Worm (Caenorhabditis elegans): ENCODE data around the gene F45D3.4.

DNA sequence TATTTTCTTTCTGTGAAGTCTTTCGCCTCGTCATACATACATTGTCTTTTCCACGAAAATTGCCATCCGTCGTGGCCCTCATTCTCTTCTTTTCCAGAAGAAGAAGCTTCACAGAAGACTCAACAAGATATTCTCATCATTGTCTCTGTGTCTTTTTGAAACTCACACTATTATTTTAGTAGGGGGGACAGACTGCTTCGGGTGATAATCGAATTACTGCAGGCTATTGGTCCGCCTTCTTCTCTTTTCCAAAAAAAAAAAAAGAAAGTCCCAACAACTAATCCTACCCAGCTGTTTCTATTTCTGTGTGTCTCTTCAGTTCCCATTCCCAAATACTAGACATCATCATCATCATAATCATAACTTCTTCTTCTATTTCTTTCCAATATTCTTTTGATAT lies 30.4 kb upstream of the F45D3.4 start:
- TF ChIP-seq elt-2 (tag; optimal IDR thresholded peaks at IDR 0.05) = no peak
- no peak for TF ChIP-seq nfya-1 (tag; optimal IDR thresholded peaks at IDR 0.05; ENCODE audit: insufficient read depth)
